Worm (Caenorhabditis elegans) whole organism, mixed stage, embryonic: Measurements from ENCODE around the gene set-17.

Source experiments
- M03D4.4 ChIP-seq: sonication (generic microtip); optimal IDR thresholded peaks from 2 replicates; lab custom pipeline; 2017; ENCODE audit warnings: mild to moderate bottlenecking, missing genetic modification characterization, missing compliant biosample characterization
- bed-3 ChIP-seq: fragments of 200-800 bp; sonication (Bioruptor generic); optimal IDR thresholded peaks from 3 replicates; lab custom pipeline; 2018; ENCODE audit warnings: mild to moderate bottlenecking, missing genetic modification characterization, moderate library complexity, missing compliant biosample characterization
- blmp-1 ChIP-seq: fragments of 150-350 bp; optimal IDR thresholded peaks from 2 replicates; lab custom pipeline; 2014; ENCODE audit warnings: missing biosample characterization, missing genetic modification characterization
- ceh-39 ChIP-seq: fragments of 150-350 bp; optimal IDR thresholded peaks from 2 replicates; lab custom pipeline; 2014; ENCODE audit warnings: missing biosample characterization, missing genetic modification characterization
- ceh-43 ChIP-seq: fragments of 200-800 bp; sonication (Bioruptor generic); optimal IDR thresholded peaks from 2 replicates; lab custom pipeline; 2018; ENCODE audit warnings: mild to moderate bottlenecking, missing genetic modification characterization, moderate library complexity, missing compliant biosample characterization
- ceh-83 ChIP-seq: fragments of 200-800 bp; sonication (Bioruptor generic); optimal IDR thresholded peaks from 2 replicates; lab custom pipeline; 2018; ENCODE audit warnings: mild to moderate bottlenecking, missing genetic modification characterization, missing compliant biosample characterization
- cnd-1 ChIP-seq: fragments of 200-800 bp; sonication (Bioruptor generic); optimal IDR thresholded peaks from 2 replicates; lab custom pipeline; 2018; ENCODE audit warnings: mild to moderate bottlenecking, missing genetic modification characterization, missing compliant biosample characterization
- drap-1 ChIP-seq: fragments of 200-800 bp; sonication (Bioruptor generic); optimal IDR thresholded peaks from 3 replicates; lab custom pipeline; 2018; ENCODE audit warnings: mild to moderate bottlenecking, missing genetic modification characterization, missing compliant biosample characterization
- elt-1 ChIP-seq: sonication (generic microtip); optimal IDR thresholded peaks from 2 replicates; lab custom pipeline; 2017; ENCODE audit warnings: missing genetic modification characterization, mild to moderate bottlenecking, missing compliant biosample characterization, antibody characterized with exemption, moderate library complexity, borderline replicate concordance; ENCODE audit not compliant: insufficient read depth
- elt-3 ChIP-seq: fragments of 150-350 bp; optimal IDR thresholded peaks from 2 replicates; lab custom pipeline; 2014; ENCODE audit warnings: missing biosample characterization, missing genetic modification characterization
- flh-1 ChIP-seq: fragments of 200-800 bp; sonication (Bioruptor generic); optimal IDR thresholded peaks from 2 replicates; lab custom pipeline; 2018; ENCODE audit warnings: mild to moderate bottlenecking, missing genetic modification characterization, moderate library complexity, missing compliant biosample characterization
- lin-13 ChIP-seq: fragments of 150-350 bp; optimal IDR thresholded peaks from 2 replicates; lab custom pipeline; 2014; ENCODE audit warnings: missing biosample characterization, missing genetic modification characterization
- lin-32 ChIP-seq: fragments of 200-800 bp; sonication (Bioruptor generic); optimal IDR thresholded peaks from 2 replicates; lab custom pipeline; 2018; ENCODE audit warnings: mild to moderate bottlenecking, missing genetic modification characterization, missing compliant biosample characterization
- lsy-2 ChIP-seq: fragments of 150-350 bp; optimal IDR thresholded peaks from 2 replicates; lab custom pipeline; 2014; ENCODE audit warnings: missing biosample characterization, missing genetic modification characterization
- mep-1 ChIP-seq: fragments of 150-350 bp; optimal IDR thresholded peaks from 2 replicates; lab custom pipeline; 2017; ENCODE audit warnings: missing biosample characterization, missing genetic modification reagents, missing genetic modification characterization, inconsistent platforms
- nhr-12 ChIP-seq: fragments of 150-350 bp; optimal IDR thresholded peaks from 2 replicates; lab custom pipeline; 2014; ENCODE audit warnings: missing biosample characterization, missing genetic modification characterization
- nhr-237 ChIP-seq: fragments of 150-350 bp; optimal IDR thresholded peaks from 2 replicates; lab custom pipeline; 2014; ENCODE audit warnings: missing biosample characterization, missing genetic modification characterization
- nhr-28 ChIP-seq: fragments of 150-350 bp; optimal IDR thresholded peaks from 2 replicates; lab custom pipeline; 2014; ENCODE audit warnings: missing biosample characterization, missing genetic modification characterization
- nhr-76 ChIP-seq: sonication (generic microtip); optimal IDR thresholded peaks from 2 replicates; lab custom pipeline; 2017; ENCODE audit warnings: missing biosample characterization, missing genetic modification characterization
- pha-4 ChIP-seq: fragments of 150-350 bp; optimal IDR thresholded peaks from 2 replicates; lab custom pipeline; 2018; ENCODE audit warnings: missing biosample characterization, missing genetic modification reagents, missing genetic modification characterization
- sem-2 ChIP-seq: fragments of 200-800 bp; sonication (Bioruptor generic); optimal IDR thresholded peaks from 2 replicates; lab custom pipeline; 2018; ENCODE audit warnings: mild to moderate bottlenecking, missing genetic modification characterization, missing compliant biosample characterization
- snpc-4 ChIP-seq: fragments of 150-350 bp; optimal IDR thresholded peaks from 2 replicates; lab custom pipeline; 2014; ENCODE audit warnings: missing biosample characterization, missing genetic modification characterization
- sptf-1 ChIP-seq: sonication (generic microtip); optimal IDR thresholded peaks from 2 replicates; lab custom pipeline; 2017; ENCODE audit warnings: mild to moderate bottlenecking, missing genetic modification characterization, moderate library complexity, missing compliant biosample characterization
- tbx-8 ChIP-seq: fragments of 200-800 bp; sonication (Bioruptor generic); optimal IDR thresholded peaks from 2 replicates; lab custom pipeline; 2018; ENCODE audit warnings: mild to moderate bottlenecking, missing genetic modification characterization, moderate library complexity, missing compliant biosample characterization
- unc-120 ChIP-seq: sonication (generic microtip); optimal IDR thresholded peaks from 2 replicates; lab custom pipeline; 2017; ENCODE audit warnings: missing genetic modification characterization, missing compliant biosample characterization; ENCODE audit not compliant: poor library complexity, severe bottlenecking
- unc-62 ChIP-seq: fragments of 150-350 bp; optimal IDR thresholded peaks from 2 replicates; lab custom pipeline; 2014; ENCODE audit warnings: missing biosample characterization, missing genetic modification reagents, missing genetic modification characterization
- zip-8 ChIP-seq: fragments of 150-350 bp; optimal IDR thresholded peaks from 2 replicates; lab custom pipeline; 2014; ENCODE audit warnings: missing biosample characterization, missing genetic modification characterization
- ztf-11 ChIP-seq: fragments of 150-350 bp; optimal IDR thresholded peaks from 2 replicates; lab custom pipeline; 2014; ENCODE audit warnings: missing biosample characterization, missing genetic modification characterization

Gene set-17

DNA sequence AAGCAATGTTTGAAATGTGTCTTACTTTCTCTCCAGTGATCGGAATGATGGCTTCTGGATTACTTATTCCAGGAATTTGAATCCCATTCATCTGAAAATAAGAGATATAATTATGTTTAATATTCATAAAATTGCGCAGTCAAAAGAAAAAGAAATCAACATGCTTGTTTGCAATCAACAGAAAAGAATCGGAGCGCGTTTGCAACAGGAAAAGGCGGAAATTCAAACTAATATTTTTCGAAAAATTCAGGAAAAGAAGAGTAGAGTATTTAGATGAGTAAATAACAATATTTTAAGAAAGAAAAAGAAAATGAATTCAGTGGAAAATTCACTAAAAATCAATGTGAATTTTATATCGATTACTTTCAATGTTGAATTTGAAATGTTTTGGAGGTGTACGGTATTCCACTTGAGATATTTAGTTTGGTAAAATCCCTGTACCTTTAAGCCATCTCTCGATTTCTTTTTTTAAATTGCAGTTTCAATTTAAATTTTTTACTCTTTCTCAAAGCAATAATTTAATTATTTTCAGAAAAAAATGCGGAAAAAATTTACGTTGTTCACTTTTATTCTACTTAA, at the start of gene set-17, which contains the start of gene T21B10.4:
Gene set-17, minus strand, starts transcription at position 127 of the 579 bp plus-strand sequence.
Gene T21B10.4, plus strand, starts transcription at position 533 of the 579 bp plus-strand sequence.
- TF ChIP-seq unc-120 (tag; lab: Kevin White, UChicago) (no peak), nhr-237 (tag; lab: Kevin White, UChicago) (no peak), lsy-2 (peak; percentile 29), sptf-1 (tag; lab: Kevin White, UChicago) (no peak), tbx-8 (no peak), pha-4 (peak; percentile 17), elt-3 (tag; lab: Kevin White, UChicago) (no peak), elt-1 (tag; lab: Kevin White, UChicago) (peak; percentile 72)
- TF ChIP-seq, all 35 proteins: peak for 3

DNA sequence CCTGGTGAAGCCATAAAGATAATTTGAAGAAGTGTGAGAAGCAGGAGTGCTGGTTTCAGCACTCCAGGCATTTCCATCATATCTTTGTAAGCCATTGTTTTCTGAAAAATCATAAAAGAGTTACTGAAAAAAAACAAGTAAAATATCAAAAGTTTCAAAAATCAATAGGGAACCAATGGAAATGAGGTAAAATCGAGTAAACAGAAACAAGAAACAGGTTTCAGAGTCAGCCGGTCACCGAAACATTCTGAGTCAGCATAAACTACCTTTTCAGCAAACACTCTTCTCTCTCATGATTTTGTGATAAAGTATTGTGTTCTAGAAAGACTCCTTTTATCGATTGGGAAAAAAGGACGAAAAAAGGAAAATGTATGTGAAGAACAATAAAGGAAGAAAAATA, 49.2 kb upstream of the set-17 start, which contains the start of gene C18E9.9:
Gene C18E9.9, minus strand, starts transcription at position 101 of the 400 bp plus-strand sequence.
- no peak for TF ChIP-seq sem-2 (GFP tag; lab: Kevin White, UChicago)
- TF ChIP-seq sptf-1 (tag; lab: Kevin White, UChicago) = no peak
- TF ChIP-seq lin-32 (GFP tag; lab: Kevin White, UChicago) = no peak
- no peak for TF ChIP-seq ceh-43 (GFP tag; lab: Kevin White, UChicago)
- TF ChIP-seq pha-4 = no peak
- no peak for TF ChIP-seq ztf-11 (tag; lab: Kevin White, UChicago)
- TF ChIP-seq elt-1 (tag; lab: Kevin White, UChicago) = no peak
- no peak for TF ChIP-seq flh-1 (GFP tag; lab: Kevin White, UChicago)
- TF ChIP-seq snpc-4 (tag; lab: Kevin White, UChicago) = no peak
- TF ChIP-seq unc-120 (tag; lab: Kevin White, UChicago) = no peak
- TF ChIP-seq ceh-39 = no peak
- no peak for TF ChIP-seq M03D4.4 (tag; lab: Kevin White, UChicago)
- TF ChIP-seq nhr-28 (tag; lab: Kevin White, UChicago) = no peak
- TF ChIP-seq unc-62 = no peak
- TF ChIP-seq mep-1 (tag; lab: Kevin White, UChicago) = no peak
- TF ChIP-seq, all 35 proteins: peak for 0

DNA sequence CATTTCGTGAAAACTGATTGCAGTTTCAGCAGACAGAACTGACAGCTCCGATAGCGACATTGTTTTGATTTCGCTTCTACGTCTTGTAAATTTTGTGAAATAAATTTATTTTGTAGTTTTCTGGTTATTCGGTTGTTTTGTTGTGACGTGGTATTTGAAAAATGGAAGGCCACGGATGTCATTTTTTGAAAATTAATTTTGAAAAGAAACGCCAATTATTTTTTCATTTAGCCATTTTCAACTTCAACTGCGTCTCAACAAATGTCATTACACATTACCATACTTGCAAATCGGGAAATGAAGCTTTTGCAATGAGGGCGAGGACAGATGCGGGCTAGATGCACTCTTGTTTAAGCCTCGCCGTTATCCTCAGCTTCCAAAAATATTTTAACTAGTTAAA, 47.7 kb upstream of the set-17 start, which contains the start of gene C18E9.8:
Gene C18E9.8, minus strand, starts transcription at position 101 of the 400 bp plus-strand sequence.
- no peak for TF ChIP-seq nhr-12 (tag; lab: Kevin White, UChicago)
- TF ChIP-seq lsy-2 = no peak
- no peak for TF ChIP-seq nhr-76 (tag; lab: Kevin White, UChicago)
- TF ChIP-seq elt-3 (tag; lab: Kevin White, UChicago) = no peak
- TF ChIP-seq bed-3 (GFP tag; lab: Kevin White, UChicago) = no peak
- no peak for TF ChIP-seq lin-32 (GFP tag; lab: Kevin White, UChicago)
- no peak for TF ChIP-seq lin-13 (tag; lab: Kevin White, UChicago)
- no peak for TF ChIP-seq snpc-4 (tag; lab: Kevin White, UChicago)
- no peak for TF ChIP-seq ceh-83 (GFP tag; lab: Kevin White, UChicago)
- no peak for TF ChIP-seq ceh-43 (GFP tag; lab: Kevin White, UChicago)
- no peak for TF ChIP-seq blmp-1 (tag; lab: Kevin White, UChicago)
- no peak for TF ChIP-seq elt-1 (tag; lab: Kevin White, UChicago)
- no peak for TF ChIP-seq nhr-237 (tag; lab: Kevin White, UChicago)
- no peak for TF ChIP-seq zip-8 (tag; lab: Kevin White, UChicago)
- TF ChIP-seq cnd-1 (tag; lab: Kevin White, UChicago) = no peak
- TF ChIP-seq mep-1 (tag; lab: Kevin White, UChicago) = no peak
- TF ChIP-seq, all 35 proteins: peak for 0

DNA sequence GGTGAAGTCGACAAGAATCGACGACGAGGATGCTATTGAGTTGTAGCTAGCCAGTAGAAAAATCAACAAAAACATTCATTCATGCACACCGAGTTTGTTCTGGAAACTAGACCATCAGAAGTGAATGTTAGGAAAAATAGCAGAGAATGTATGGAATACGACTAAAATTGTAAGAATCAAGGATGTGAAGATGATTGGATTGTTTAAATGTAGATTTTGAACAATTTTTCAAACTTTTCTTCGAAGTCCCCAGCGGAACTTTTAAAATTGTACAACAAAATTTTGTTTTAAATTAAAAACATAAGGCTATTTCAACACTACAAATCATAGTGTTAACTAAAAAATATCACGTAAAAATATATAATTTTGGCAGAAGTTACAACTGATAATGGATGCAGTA, 42.4 kb upstream of the set-17 start, which contains the start of gene C18E9.7:
Gene C18E9.7, minus strand, starts transcription at position 101 of the 400 bp plus-strand sequence.
- TF ChIP-seq nhr-237 (tag; lab: Kevin White, UChicago) = no peak
- no peak for TF ChIP-seq drap-1 (GFP tag; lab: Kevin White, UChicago)
- TF ChIP-seq ztf-11 (tag; lab: Kevin White, UChicago) = no peak
- no peak for TF ChIP-seq lin-13 (tag; lab: Kevin White, UChicago)
- TF ChIP-seq cnd-1 (tag; lab: Kevin White, UChicago) = no peak
- no peak for TF ChIP-seq ceh-83 (GFP tag; lab: Kevin White, UChicago)
- no peak for TF ChIP-seq ceh-43 (GFP tag; lab: Kevin White, UChicago)
- no peak for TF ChIP-seq nhr-76 (tag; lab: Kevin White, UChicago)
- no peak for TF ChIP-seq sem-2 (GFP tag; lab: Kevin White, UChicago)
- TF ChIP-seq sptf-1 (tag; lab: Kevin White, UChicago) = no peak
